Fruit fly (Drosophila melanogaster) whole organism, prepupa: ENCODE data around the gene Ctps.

Source experiments
- CG11762 ChIP-seq: fragments of 200-800 bp; sonication (Bioruptor generic); optimal IDR thresholded peaks from 3 replicates; lab custom pipeline; 2016; ENCODE audit warnings: missing biosample characterization, missing genetic modification characterization; ENCODE audit not compliant: insufficient read depth
- CG15336 ChIP-seq: fragments of 200-800 bp; sonication (Bioruptor generic); IDR thresholded peaks from 2 replicates; pipeline ENCODE4 v1.3.6; 2022; ENCODE audit warnings: missing biosample characterization, missing genetic modification characterization
- CG6276 ChIP-seq: fragments of 200-800 bp; sonication (Bioruptor generic); optimal IDR thresholded peaks from 2 replicates; lab custom pipeline; 2017; ENCODE audit warnings: missing biosample characterization, mild to moderate bottlenecking, missing genetic modification characterization
- CG8119 ChIP-seq: fragments of 200-800 bp; sonication (Bioruptor generic); IDR thresholded peaks from 3 replicates; pipeline ENCODE4 v1.3.6; 2022; ENCODE audit warnings: missing biosample characterization, missing genetic modification characterization
- Hr39 ChIP-seq: fragments of 200-800 bp; sonication (Bioruptor generic); optimal IDR thresholded peaks from 2 replicates; lab custom pipeline; 2016; ENCODE audit warnings: missing biosample characterization, missing genetic modification characterization
- Lpt ChIP-seq: fragments of 200-800 bp; sonication (Bioruptor generic); optimal IDR thresholded peaks from 3 replicates; lab custom pipeline; 2016; ENCODE audit warnings: missing biosample characterization, missing genetic modification characterization
- salr ChIP-seq, 2 experiments: fragments of 200-800 bp; sonication (Bioruptor generic); optimal IDR thresholded peaks; 3 replicates each; lab custom pipeline; 2016 to 2018; ENCODE audit warnings: missing biosample characterization in 2 of 2, missing genetic modification characterization in 2 of 2, mild to moderate bottlenecking in 1 of 2

dm6 chr3L:15104849-15105555, 7.3 kb downstream of the Ctps start:
- TF ChIP-seq Lpt (peak; percentile 79), CG11762 (GFP tag; lab: Kevin White, UChicago) (peak; percentile 81), CG8119 (GFP tag; lab: Robert Waterston, UW) (peak; percentile 95), CG15336 (GFP tag; lab: Robert Waterston, UW) (peak; percentile 94), CG6276 (GFP tag; lab: Kevin White, UChicago) (peak; percentile 87), Hr39 (peak; percentile 95), salr (GFP tag; optimal IDR thresholded peaks at IDR 0.05; lab: Kevin White, UChicago) (peak; percentile 78 to 90)
